Worm (Caenorhabditis elegans): Measurements from ENCODE around the gene F09E10.5.

The F09E10.5 gene

DNA sequence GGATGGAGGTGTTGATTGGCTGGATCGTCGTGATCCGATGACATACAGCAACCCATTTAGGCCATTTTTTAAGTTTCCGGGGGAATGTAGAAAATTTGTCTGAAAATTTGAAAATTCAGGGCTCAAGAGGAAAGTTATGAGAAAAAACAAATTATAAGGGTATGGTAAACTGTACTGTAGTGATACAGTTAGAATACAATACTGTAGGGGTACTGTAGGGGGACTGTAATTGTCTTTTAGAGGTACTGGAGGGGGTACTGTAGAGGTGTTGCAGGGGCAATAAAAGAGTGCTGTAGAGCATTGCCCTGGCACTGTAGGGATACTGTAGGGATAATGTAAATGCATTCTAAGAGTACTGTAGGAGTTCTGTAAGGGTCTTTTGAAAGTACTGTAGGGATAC, 29.5 kb downstream of the F09E10.5 start, which contains the start of gene D1005.6:
TSS of gene D1005.6 (minus strand) at position 101 of the 400 bp plus-strand sequence.
- no peak for TF ChIP-seq ceh-39 (tag; optimal IDR thresholded peaks at IDR 0.05)
- TF ChIP-seq elt-3 (tag; optimal IDR thresholded peaks at IDR 0.05) = no peak
- no peak for TF ChIP-seq mls-2 (tag; optimal IDR thresholded peaks at IDR 0.05)
- TF ChIP-seq snpc-4 (tag; optimal IDR thresholded peaks at IDR 0.05) = no peak
- no peak for TF ChIP-seq cnd-1 (tag; optimal IDR thresholded peaks at IDR 0.05)
- no peak for TF ChIP-seq nhr-76 (tag; optimal IDR thresholded peaks at IDR 0.05)
- TF ChIP-seq pha-4 (tag; optimal IDR thresholded peaks at IDR 0.05) = no peak
- TF ChIP-seq unc-39 (tag; optimal IDR thresholded peaks at IDR 0.05) = no peak
- TF ChIP-seq ztf-11 (tag; optimal IDR thresholded peaks at IDR 0.05) = no peak

- TF ChIP-seq sptf-1 (tag; optimal IDR thresholded peaks at IDR 0.05) (no peak), mab-5 (tag; optimal IDR thresholded peaks at IDR 0.05) (no peak), unc-62 (GFP tag; optimal IDR thresholded peaks at IDR 0.05) (no peak), ceh-39 (tag; optimal IDR thresholded peaks at IDR 0.05) (no peak), nhr-237 (tag; optimal IDR thresholded peaks at IDR 0.05) (no peak), nhr-28 (tag; optimal IDR thresholded peaks at IDR 0.05) (no peak), blmp-1 (tag; optimal IDR thresholded peaks at IDR 0.05) (no peak), nhr-76 (tag; optimal IDR thresholded peaks at IDR 0.05) (no peak), bed-3 (GFP tag; optimal IDR thresholded peaks at IDR 0.05) (no peak), cnd-1 (tag; optimal IDR thresholded peaks at IDR 0.05) (no peak), tbx-8 (GFP tag; optimal IDR thresholded peaks at IDR 0.05) (no peak), ham-2 (GFP tag; optimal IDR thresholded peaks at IDR 0.05) (no peak), lin-13 (tag; optimal IDR thresholded peaks at IDR 0.05) (no peak), flh-1 (GFP tag; optimal IDR thresholded peaks at IDR 0.05) (no peak), lsy-2 (tag; optimal IDR thresholded peaks at IDR 0.05) (no peak), mep-1 (tag; optimal IDR thresholded peaks at IDR 0.05) (no peak), M03D4.4 (tag; optimal IDR thresholded peaks at IDR 0.05) (no peak), ces-1 (GFP tag; optimal IDR thresholded peaks at IDR 0.05) (no peak), ceh-43 (GFP tag; optimal IDR thresholded peaks at IDR 0.05) (no peak)
Measured at ce11 chrX:1459756-1460155, 34.4 kb downstream of the F09E10.5 start.

- TF ChIP-seq tbx-8 (GFP tag; optimal IDR thresholded peaks at IDR 0.05) = no peak
- TF ChIP-seq lin-13 (tag; optimal IDR thresholded peaks at IDR 0.05) = no peak
- TF ChIP-seq ceh-43 (GFP tag; optimal IDR thresholded peaks at IDR 0.05) = no peak
- no peak for TF ChIP-seq mep-1 (tag; optimal IDR thresholded peaks at IDR 0.05)
- TF ChIP-seq pha-4 (tag; optimal IDR thresholded peaks at IDR 0.05) = no peak
- TF ChIP-seq ham-2 (GFP tag; optimal IDR thresholded peaks at IDR 0.05) = no peak
Measured at ce11 chrX:1458793-1459192, 35.4 kb downstream of the F09E10.5 start, which contains the start of gene D1005.2. D1005.2 (plus strand) TSS chrX:1459022.

ce11 chrX:1456350-1457080, 37.6 kb downstream of the F09E10.5 start:
- peak; percentile 54 for TF ChIP-seq unc-62 (GFP tag; optimal IDR thresholded peaks at IDR 0.05)
- peak; percentile 39 for TF ChIP-seq unc-120 (tag; optimal IDR thresholded peaks at IDR 0.05; ENCODE audit: poor library complexity, severe bottlenecking)
- TF ChIP-seq blmp-1 (tag; optimal IDR thresholded peaks at IDR 0.05) = no peak
- peak; percentile 67 for TF ChIP-seq hlh-1 (tag; optimal IDR thresholded peaks at IDR 0.05)
- TF ChIP-seq pha-4 (tag; optimal IDR thresholded peaks at IDR 0.05) = peak; percentile 60
- TF ChIP-seq nhr-237 (tag; optimal IDR thresholded peaks at IDR 0.05) = no peak
- TF ChIP-seq ces-1 (GFP tag; optimal IDR thresholded peaks at IDR 0.05) = no peak

ce11 chrX:1454385-1454784, 39.8 kb downstream of the F09E10.5 start:
- no peak for TF ChIP-seq unc-39 (tag; optimal IDR thresholded peaks at IDR 0.05)
- TF ChIP-seq zip-8 (tag; optimal IDR thresholded peaks at IDR 0.05) = no peak
- TF ChIP-seq nhr-2 (tag; optimal IDR thresholded peaks at IDR 0.05) = no peak
- peak; percentile 24 for TF ChIP-seq ztf-11 (tag; optimal IDR thresholded peaks at IDR 0.05)
- TF ChIP-seq lin-13 (tag; optimal IDR thresholded peaks at IDR 0.05) = no peak
- no peak for TF ChIP-seq nhr-12 (tag; optimal IDR thresholded peaks at IDR 0.05)
- TF ChIP-seq pha-4 (tag; optimal IDR thresholded peaks at IDR 0.05) = peak; percentile 79
- no peak for TF ChIP-seq elt-1 (tag; optimal IDR thresholded peaks at IDR 0.05; ENCODE audit: borderline replicate concordance, insufficient read depth)
- TF ChIP-seq lsy-2 (tag; optimal IDR thresholded peaks at IDR 0.05) = peak; percentile 56
- TF ChIP-seq snpc-4 (tag; optimal IDR thresholded peaks at IDR 0.05) = no peak
- TF ChIP-seq elt-3 (tag; optimal IDR thresholded peaks at IDR 0.05) = peak; percentile 79
- TF ChIP-seq ceh-39 (tag; optimal IDR thresholded peaks at IDR 0.05) = no peak
- TF ChIP-seq mls-2 (tag; optimal IDR thresholded peaks at IDR 0.05) = peak; percentile 40
- TF ChIP-seq nhr-28 (tag; optimal IDR thresholded peaks at IDR 0.05) = no peak
- no peak for TF ChIP-seq flh-1 (GFP tag; optimal IDR thresholded peaks at IDR 0.05)
- TF ChIP-seq tbx-8 (GFP tag; optimal IDR thresholded peaks at IDR 0.05) = no peak
- TF ChIP-seq sptf-1 (tag; optimal IDR thresholded peaks at IDR 0.05) = peak; percentile 51
- peak; percentile 30 for TF ChIP-seq mep-1 (tag; optimal IDR thresholded peaks at IDR 0.05)
- TF ChIP-seq ham-2 (GFP tag; optimal IDR thresholded peaks at IDR 0.05) = peak; percentile 81
- TF ChIP-seq hlh-1 (tag; optimal IDR thresholded peaks at IDR 0.05) = peak; percentile 58
- peak; percentile 31 for TF ChIP-seq unc-120 (tag; optimal IDR thresholded peaks at IDR 0.05; ENCODE audit: poor library complexity, severe bottlenecking)
- peak; percentile 66 for TF ChIP-seq M03D4.4 (tag; optimal IDR thresholded peaks at IDR 0.05)
- TF ChIP-seq lin-32 (GFP tag; optimal IDR thresholded peaks at IDR 0.05) = no peak
- no peak for TF ChIP-seq bed-3 (GFP tag; optimal IDR thresholded peaks at IDR 0.05)
- peak; percentile 52 for TF ChIP-seq ces-1 (GFP tag; optimal IDR thresholded peaks at IDR 0.05)
- TF ChIP-seq sem-2 (GFP tag; optimal IDR thresholded peaks at IDR 0.05) = no peak
- TF ChIP-seq blmp-1 (tag; optimal IDR thresholded peaks at IDR 0.05) = no peak
- no peak for TF ChIP-seq mab-5 (tag; optimal IDR thresholded peaks at IDR 0.05)
- no peak for TF ChIP-seq ceh-43 (GFP tag; optimal IDR thresholded peaks at IDR 0.05)
- peak; percentile 69 for TF ChIP-seq drap-1 (GFP tag; optimal IDR thresholded peaks at IDR 0.05)
- no peak for TF ChIP-seq nhr-76 (tag; optimal IDR thresholded peaks at IDR 0.05)
- no peak for TF ChIP-seq ceh-83 (GFP tag; optimal IDR thresholded peaks at IDR 0.05)
- TF ChIP-seq nhr-237 (tag; optimal IDR thresholded peaks at IDR 0.05) = peak; percentile 84
- TF ChIP-seq unc-62 (GFP tag; optimal IDR thresholded peaks at IDR 0.05) = peak; percentile 79
- TF ChIP-seq cnd-1 (tag; optimal IDR thresholded peaks at IDR 0.05) = no peak

All from whole organism, mixed stage, embryonic.